Worm (Caenorhabditis elegans) whole organism, L3 larva: ENCODE data around the gene srw-137.

Experiments used
- R02D3.7 ChIP-seq: fragments of 150-350 bp; optimal IDR thresholded peaks from 2 replicates; lab custom pipeline; 2014; ENCODE audit warnings: missing biosample characterization, missing genetic modification characterization
- ZK546.5 ChIP-seq: sonication (generic microtip); optimal IDR thresholded peaks from 2 replicates; lab custom pipeline; 2017; ENCODE audit warnings: missing biosample characterization, missing genetic modification characterization
- aly-2 ChIP-seq: fragments of 150-350 bp; optimal IDR thresholded peaks from 2 replicates; lab custom pipeline; 2014; ENCODE audit warnings: missing biosample characterization, missing genetic modification characterization
- ama-1 ChIP-seq: fragments of 150-350 bp; optimal IDR thresholded peaks from 2 replicates; lab custom pipeline; 2018
- ceh-16 ChIP-seq: sonication (generic microtip); optimal IDR thresholded peaks from 2 replicates; lab custom pipeline; 2017; ENCODE audit warnings: missing biosample characterization, missing genetic modification characterization
- ceh-28 ChIP-seq: fragments of 150-350 bp; optimal IDR thresholded peaks from 2 replicates; lab custom pipeline; 2014; ENCODE audit warnings: missing biosample characterization, missing genetic modification reagents, missing genetic modification characterization
- ceh-82 ChIP-seq: fragments of 150-350 bp; optimal IDR thresholded peaks from 2 replicates; lab custom pipeline; 2014; ENCODE audit warnings: missing biosample characterization, missing genetic modification characterization
- ceh-9 ChIP-seq: sonication (generic microtip); optimal IDR thresholded peaks from 2 replicates; lab custom pipeline; 2018; ENCODE audit warnings: missing biosample characterization, missing genetic modification characterization
- daf-12 ChIP-seq: fragments of 150-350 bp; optimal IDR thresholded peaks from 2 replicates; lab custom pipeline; 2014; ENCODE audit warnings: missing biosample characterization, missing genetic modification reagents, missing genetic modification characterization
- egl-27 ChIP-seq: sonication (generic microtip); optimal IDR thresholded peaks from 4 replicates; lab custom pipeline; 2017; ENCODE audit warnings: missing biosample characterization, missing genetic modification reagents, missing genetic modification characterization
- elt-1 ChIP-seq: fragments of 150-350 bp; optimal IDR thresholded peaks from 2 replicates; lab custom pipeline; 2014; ENCODE audit warnings: missing biosample characterization, missing genetic modification characterization
- elt-2 ChIP-seq: sonication (generic microtip); optimal IDR thresholded peaks from 2 replicates; lab custom pipeline; 2016; ENCODE audit warnings: missing genetic modification reagents, mild to moderate bottlenecking, missing genetic modification characterization, missing compliant biosample characterization
- elt-3 ChIP-seq, 3 experiments: fragments of 150-350 bp in 1 of 3; sonication (generic microtip) in 2 of 3; optimal IDR thresholded peaks; 2 replicates in 2 of 3; 4 replicates in 1 of 3; lab custom pipeline; 2014 to 2017; ENCODE audit warnings: missing biosample characterization in 3 of 3, missing genetic modification characterization in 3 of 3
- fkh-10 ChIP-seq: sonication (generic microtip); optimal IDR thresholded peaks from 2 replicates; lab custom pipeline; 2017; ENCODE audit warnings: missing biosample characterization, missing genetic modification reagents, missing genetic modification characterization
- fos-1 ChIP-seq: fragments of 150-350 bp; optimal IDR thresholded peaks from 2 replicates; lab custom pipeline; 2014; ENCODE audit warnings: missing biosample characterization, missing genetic modification characterization
- hmg-11 ChIP-seq: sonication (generic microtip); optimal IDR thresholded peaks from 2 replicates; lab custom pipeline; 2016; ENCODE audit warnings: missing genetic modification characterization, missing compliant biosample characterization
- jun-1 ChIP-seq: fragments of 150-350 bp; optimal IDR thresholded peaks from 2 replicates; lab custom pipeline; 2014; ENCODE audit warnings: missing biosample characterization, missing genetic modification reagents, missing genetic modification characterization
- lin-15B ChIP-seq: fragments of 150-350 bp; optimal IDR thresholded peaks from 2 replicates; lab custom pipeline; 2014; ENCODE audit warnings: missing biosample characterization, missing genetic modification characterization
- mdl-1 ChIP-seq: fragments of 150-350 bp; optimal IDR thresholded peaks from 2 replicates; lab custom pipeline; 2014; ENCODE audit warnings: missing biosample characterization, missing genetic modification characterization
- mml-1 ChIP-seq: fragments of 150-350 bp; sonication (generic microtip); optimal IDR thresholded peaks from 3 replicates; lab custom pipeline; 2014; ENCODE audit warnings: missing biosample characterization, missing genetic modification characterization
- nfya-1 ChIP-seq: sonication (generic microtip); optimal IDR thresholded peaks from 2 replicates; lab custom pipeline; 2017; ENCODE audit warnings: missing genetic modification characterization, mild to moderate bottlenecking, missing compliant biosample characterization, antibody characterized with exemption, moderate library complexity; ENCODE audit not compliant: insufficient read depth
- nhr-11 ChIP-seq: fragments of 150-350 bp; optimal IDR thresholded peaks from 2 replicates; lab custom pipeline; 2014; ENCODE audit warnings: missing biosample characterization, missing genetic modification characterization
- nhr-23 ChIP-seq: fragments of 150-350 bp; optimal IDR thresholded peaks from 2 replicates; lab custom pipeline; 2014; ENCODE audit warnings: missing biosample characterization, missing genetic modification reagents, missing genetic modification characterization
- nhr-28 ChIP-seq: fragments of 150-350 bp; optimal IDR thresholded peaks from 2 replicates; lab custom pipeline; 2014; ENCODE audit warnings: missing biosample characterization, missing genetic modification characterization
- nhr-43 ChIP-seq: sonication (generic microtip); optimal IDR thresholded peaks from 2 replicates; lab custom pipeline; 2016; ENCODE audit warnings: mild to moderate bottlenecking, missing genetic modification characterization, missing compliant biosample characterization; ENCODE audit not compliant: poor library complexity, severe bottlenecking
- nhr-76 ChIP-seq: fragments of 150-350 bp; sonication (generic microtip); optimal IDR thresholded peaks from 5 replicates; lab custom pipeline; 2014; ENCODE audit warnings: missing biosample characterization, missing genetic modification characterization
- nhr-77 ChIP-seq: fragments of 150-350 bp; optimal IDR thresholded peaks from 2 replicates; lab custom pipeline; 2014; ENCODE audit warnings: missing biosample characterization, missing genetic modification characterization
- pha-4 ChIP-seq: fragments of 150-350 bp; optimal IDR thresholded peaks from 2 replicates; lab custom pipeline; 2014; ENCODE audit warnings: missing biosample characterization, missing genetic modification reagents, missing genetic modification characterization
- sea-2 ChIP-seq: fragments of 150-350 bp; sonication (generic microtip); optimal IDR thresholded peaks from 4 replicates; lab custom pipeline; 2014; ENCODE audit warnings: missing biosample characterization, missing genetic modification reagents, missing genetic modification characterization
- tbx-2 ChIP-seq: sonication (generic microtip); optimal IDR thresholded peaks from 2 replicates; lab custom pipeline; 2016; ENCODE audit warnings: mild to moderate bottlenecking, missing genetic modification characterization, missing compliant biosample characterization
- unc-39 ChIP-seq: sonication (generic microtip); optimal IDR thresholded peaks from 4 replicates; lab custom pipeline; 2017; ENCODE audit warnings: missing biosample characterization, missing genetic modification characterization
- unc-62 ChIP-seq: fragments of 150-350 bp; sonication (generic microtip); optimal IDR thresholded peaks from 4 replicates; lab custom pipeline; 2014; ENCODE audit warnings: missing biosample characterization, missing genetic modification reagents, missing genetic modification characterization
- zag-1 ChIP-seq: fragments of 150-350 bp; optimal IDR thresholded peaks from 2 replicates; lab custom pipeline; 2014; ENCODE audit warnings: missing biosample characterization, missing genetic modification characterization
- ztf-11 ChIP-seq: fragments of 150-350 bp; optimal IDR thresholded peaks from 2 replicates; lab custom pipeline; 2014; ENCODE audit warnings: missing biosample characterization, missing genetic modification characterization

The srw-137 gene

ce11 chrV:2927553-2927952 lies 16.2 kb downstream of the srw-137 start, which contains the start of gene C31B8.12:
TSS of gene C31B8.12 (minus strand) at chrV:2927653.
- TF ChIP-seq lin-15B (no peak), nhr-23 (tag; lab: Kevin White, UChicago) (no peak), ceh-82 (tag; lab: Kevin White, UChicago) (no peak), mdl-1 (tag; lab: Kevin White, UChicago) (no peak), elt-1 (tag; lab: Kevin White, UChicago) (no peak), ama-1 (no peak), fkh-10 (no peak), unc-62 (GFP tag; lab: Kevin White, UChicago) (no peak), mml-1 (tag; lab: Kevin White, UChicago) (no peak), nhr-76 (tag; lab: Kevin White, UChicago) (no peak)

ce11 chrV:2922594-2922993 lies 21.2 kb downstream of the srw-137 start, which contains the start of gene srh-38:
TSS of gene srh-38 (minus strand) at chrV:2922694.
- TF ChIP-seq ztf-11 (tag; lab: Kevin White, UChicago) (no peak), sea-2 (no peak), mml-1 (tag; lab: Kevin White, UChicago) (no peak), nhr-77 (tag; lab: Kevin White, UChicago) (no peak), jun-1 (tag; lab: Kevin White, UChicago) (no peak), pha-4 (tag; lab: Kevin White, UChicago) (no peak), hmg-11 (tag; lab: Kevin White, UChicago) (no peak), elt-2 (tag; lab: Kevin White, UChicago) (no peak), R02D3.7 (no peak), unc-39 (no peak), elt-3 (tag; optimal IDR thresholded peaks at IDR 0.05; lab: Kevin White, UChicago) (no peak), nfya-1 (tag; lab: Kevin White, UChicago) (no peak), nhr-28 (tag; lab: Kevin White, UChicago) (no peak), ZK546.5 (tag; lab: Kevin White, UChicago) (no peak), daf-12 (tag; lab: Kevin White, UChicago) (no peak), nhr-23 (tag; lab: Kevin White, UChicago) (no peak), ceh-16 (tag; lab: Kevin White, UChicago) (no peak), nhr-43 (tag; lab: Kevin White, UChicago) (no peak)
- TF ChIP-seq, all 47 proteins: peak for 0

ce11 chrV:2920125-2920524 lies 23.6 kb downstream of the srw-137 start:
- TF ChIP-seq elt-3 (tag; optimal IDR thresholded peaks at IDR 0.05; lab: Kevin White, UChicago) (no peak), ceh-16 (tag; lab: Kevin White, UChicago) (no peak), nhr-11 (tag; lab: Kevin White, UChicago) (no peak), aly-2 (tag; lab: Kevin White, UChicago) (no peak)

ce11 chrV:2913948-2914347 lies 29.8 kb downstream of the srw-137 start, which contains the start of gene srh-146:
TSS of gene srh-146 (plus strand) at chrV:2914248.
- no peak for TF ChIP-seq nhr-77 (tag; lab: Kevin White, UChicago)
- TF ChIP-seq unc-39, result no peak
- TF ChIP-seq, all 47 proteins: peak for 0

ce11 chrV:2912901-2913300 lies 30.9 kb downstream of the srw-137 start, which contains the start of gene C31B8.9:
TSS of gene C31B8.9 (minus strand) at chrV:2913001.
- TF ChIP-seq ceh-9 (tag; lab: Kevin White, UChicago), result no peak
- no peak for TF ChIP-seq daf-12 (tag; lab: Kevin White, UChicago)
- TF ChIP-seq mml-1 (tag; lab: Kevin White, UChicago), result no peak
- TF ChIP-seq nhr-76 (tag; lab: Kevin White, UChicago), result no peak
- no peak for TF ChIP-seq nhr-11 (tag; lab: Kevin White, UChicago)
- TF ChIP-seq ceh-28 (tag; lab: Kevin White, UChicago), result no peak
- TF ChIP-seq fos-1, result no peak
- TF ChIP-seq ztf-11 (tag; lab: Kevin White, UChicago), result no peak
- no peak for TF ChIP-seq zag-1 (tag; lab: Kevin White, UChicago)
- TF ChIP-seq tbx-2, result no peak
- TF ChIP-seq egl-27 (tag; lab: Kevin White, UChicago), result no peak
